Worm (Caenorhabditis elegans): ENCODE data around the gene H40L08.8.

ce11 chrX:15107747-15108252 lies 30.4 kb upstream of the H40L08.8 start, which contains the start of gene mlt-9:
- TF ChIP-seq nhr-11 (tag; optimal IDR thresholded peaks at IDR 0.05): no peak
- no peak for TF ChIP-seq nhr-237 (tag; optimal IDR thresholded peaks at IDR 0.05)
- no peak for TF ChIP-seq nhr-12 (tag; optimal IDR thresholded peaks at IDR 0.05)
- no peak for TF ChIP-seq lin-13 (GFP tag; optimal IDR thresholded peaks at IDR 0.05)
- no peak for TF ChIP-seq aly-2 (tag; optimal IDR thresholded peaks at IDR 0.05)
- no peak for TF ChIP-seq ama-1 (optimal IDR thresholded peaks at IDR 0.05)
- no peak for TF ChIP-seq ztf-11 (tag; optimal IDR thresholded peaks at IDR 0.05)
- TF ChIP-seq elt-3 (tag; optimal IDR thresholded peaks at IDR 0.05): no peak
- no peak for TF ChIP-seq blmp-1 (tag; optimal IDR thresholded peaks at IDR 0.05; ENCODE audit: insufficient read depth)
- no peak for TF ChIP-seq ceh-82 (tag; optimal IDR thresholded peaks at IDR 0.05)
- no peak for TF ChIP-seq ZK546.5 (tag; optimal IDR thresholded peaks at IDR 0.05)
